Worm (Caenorhabditis elegans) whole organism, midembryonic: ENCODE results near the gene swt-6.

Source experiments
- cog-1 ChIP-seq: sonication (generic microtip); optimal IDR thresholded peaks from 2 replicates; lab custom pipeline; 2016; ENCODE audit warnings: missing genetic modification characterization, missing compliant biosample characterization
- flt-1 ChIP-seq: fragments of 200-800 bp; sonication (Bioruptor generic); IDR thresholded peaks from 2 replicates; pipeline ENCODE4 v1.3.6; 2022; ENCODE audit warnings: missing genetic modification characterization, missing compliant biosample characterization
- ref-1 ChIP-seq: fragments of 200-800 bp; sonication (Bioruptor generic); conservative IDR thresholded peaks from 2 replicates; pipeline ENCODE4 v1.3.6; 2022; ENCODE audit warnings: missing genetic modification reagents, missing genetic modification characterization, missing compliant biosample characterization
- tab-1 ChIP-seq: fragments of 200-800 bp; sonication (Bioruptor generic); IDR thresholded peaks from 2 replicates; pipeline ENCODE4 v1.3.6; 2022; ENCODE audit warnings: missing genetic modification characterization, missing compliant biosample characterization

DNA sequence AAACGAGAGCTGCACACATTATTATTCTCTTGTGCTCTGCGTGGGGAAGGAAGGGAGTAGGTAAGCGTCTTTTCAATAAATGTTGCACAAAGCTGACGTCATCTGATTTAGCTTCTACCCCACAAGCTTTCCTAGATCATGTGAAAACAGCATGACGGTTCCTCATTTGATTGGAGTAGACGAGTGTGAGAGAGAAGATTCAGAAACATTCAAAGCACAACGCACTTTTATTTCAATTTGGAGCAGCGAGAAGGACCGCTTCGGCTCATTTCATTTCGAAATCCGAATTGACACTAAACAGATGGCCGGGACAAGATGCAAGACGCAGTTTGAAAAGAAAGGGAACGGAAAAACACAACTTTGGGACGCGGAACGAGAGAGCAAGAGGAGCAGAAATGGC lies 50.2 kb downstream of the swt-6 start:
- TF ChIP-seq tab-1 (GFP tag; lab: Robert Waterston, UW): no peak
- no peak for TF ChIP-seq ref-1 (GFP tag; lab: Robert Waterston, UW)
- TF ChIP-seq flt-1 (GFP tag; lab: Robert Waterston, UW): no peak
- no peak for TF ChIP-seq cog-1 (tag; lab: Kevin White, UChicago)
